Worm (Caenorhabditis elegans): ENCODE measurements around the gene col-40.

col-40 gene

DNA sequence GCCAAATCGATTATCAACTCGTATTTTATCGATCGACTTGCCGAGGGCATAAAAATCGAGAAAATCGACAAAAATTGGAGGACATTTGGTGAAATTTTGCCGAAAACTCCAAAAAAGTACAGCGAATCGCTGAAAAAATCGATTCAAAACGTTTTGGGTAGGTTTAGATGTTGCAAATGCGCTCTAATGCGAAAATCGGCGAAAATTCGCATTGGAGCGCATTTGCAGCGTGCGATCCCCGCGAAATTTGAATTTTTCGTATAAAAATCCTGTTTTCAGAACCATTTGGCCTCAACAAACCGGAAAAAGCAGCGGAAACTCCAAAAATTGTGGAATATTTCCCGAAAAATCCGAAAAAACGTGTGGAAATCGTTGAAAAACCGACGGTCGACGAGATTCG lies 19.7 kb upstream of the col-40 start:
- no peak for TF ChIP-seq tbx-2 (tag; optimal IDR thresholded peaks at IDR 0.05)

ce11 chrII:1124757-1125156 lies 18.0 kb upstream of the col-40 start:
- TF ChIP-seq Y116A8C.19 (tag; optimal IDR thresholded peaks at IDR 0.05; ENCODE audit: borderline replicate concordance): no peak
- no peak for TF ChIP-seq efl-1 (optimal IDR thresholded peaks at IDR 0.05)
- TF ChIP-seq efl-1 (GFP tag; optimal IDR thresholded peaks at IDR 0.05 in 1 of 2): peak in 1 of 2 experiments; percentile 84
- TF ChIP-seq snu-23 (GFP tag; optimal IDR thresholded peaks at IDR 0.05): no peak

- no peak for TF ChIP-seq nhr-85 (tag)
- TF ChIP-seq rnt-1 (tag; optimal IDR thresholded peaks at IDR 0.05): peak; percentile 52
- TF ChIP-seq nhr-90 (tag; optimal IDR thresholded peaks at IDR 0.05; ENCODE audit: poor library complexity): no peak
- peak in 1 of 2 experiments; percentile 8 for TF ChIP-seq efl-1 (optimal IDR thresholded peaks at IDR 0.05)
- TF ChIP-seq efl-1 (GFP tag; optimal IDR thresholded peaks at IDR 0.05 in 1 of 2): peak; percentile 38 to 82
- TF ChIP-seq zag-1 (tag; optimal IDR thresholded peaks at IDR 0.05): no peak
- no peak for TF ChIP-seq grh-1 (GFP tag; IDR thresholded peaks at IDR 0.05)
- TF ChIP-seq mep-1 (tag; optimal IDR thresholded peaks at IDR 0.05): peak; percentile 1
- TF ChIP-seq dpl-1 (GFP tag; optimal IDR thresholded peaks at IDR 0.05): peak in 1 of 3 experiments; percentile 28
- TF ChIP-seq nhr-71 (tag; optimal IDR thresholded peaks at IDR 0.05): no peak
- no peak for TF ChIP-seq nhr-84 (tag; optimal IDR thresholded peaks at IDR 0.05)
- no peak for TF ChIP-seq hlh-4 (tag; optimal IDR thresholded peaks at IDR 0.05)
- peak; percentile 56 for TF ChIP-seq ceh-90 (tag; optimal IDR thresholded peaks at IDR 0.05)
- no peak for TF ChIP-seq unc-98 (GFP tag; IDR thresholded peaks at IDR 0.05)
- no peak for TF ChIP-seq C16A3.4 (tag; optimal IDR thresholded peaks at IDR 0.05)
Observed at ce11 chrII:1123208-1123607, 16.4 kb upstream of the col-40 start, which contains the start of the genes sut-1 and eri-3. Gene sut-1 (minus strand): TSS chrII:1123265. Gene eri-3 (plus strand): TSS chrII:1123534.

DNA sequence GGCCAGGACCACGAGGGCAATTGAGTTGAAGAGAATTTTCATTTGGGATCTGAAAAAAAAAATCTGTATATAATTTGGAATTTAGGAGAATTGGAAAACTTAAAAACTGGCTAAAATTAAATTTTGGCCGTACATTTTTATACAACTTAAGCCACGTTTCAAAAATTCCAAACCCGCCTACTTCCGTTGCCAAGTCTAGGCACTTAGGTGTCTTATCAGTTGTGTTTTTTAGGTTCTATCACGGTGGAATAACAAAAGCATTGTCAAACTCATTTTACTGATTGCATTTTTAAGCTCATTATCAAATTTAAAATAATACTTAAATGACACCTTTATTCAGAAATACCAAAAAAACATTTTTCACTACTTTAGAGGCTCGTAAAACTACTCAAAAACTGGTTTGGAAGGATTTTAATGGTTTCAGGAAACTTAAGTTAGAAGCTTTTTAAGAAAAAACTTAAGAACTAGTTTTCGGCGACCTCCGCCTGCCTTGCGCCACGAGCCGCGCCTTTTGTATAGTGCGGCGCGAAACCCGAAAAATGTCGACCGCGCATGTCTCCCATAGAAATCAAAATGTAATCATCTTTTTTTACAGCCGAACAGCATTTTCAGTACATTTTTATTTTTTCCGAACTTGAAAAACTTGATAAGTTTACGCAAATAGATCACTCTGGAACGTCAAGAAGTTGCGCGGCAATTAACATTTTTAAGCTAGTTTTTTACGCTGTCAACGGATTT lies 11.4 kb upstream of the col-40 start, which contains the start of gene lips-13:
Gene lips-13 (minus strand): TSS at position 51 of the 738 bp plus-strand sequence.
- TF ChIP-seq fkh-10 (GFP tag; optimal IDR thresholded peaks at IDR 0.05) (no peak), efl-3 (GFP tag; optimal IDR thresholded peaks at IDR 0.05) (no peak), ceh-63 (GFP tag; optimal IDR thresholded peaks at IDR 0.05) (no peak), lin-15B (tag; optimal IDR thresholded peaks at IDR 0.05) (no peak), unc-62 (GFP tag; optimal IDR thresholded peaks at IDR 0.05) (no peak), mep-1 (tag; optimal IDR thresholded peaks at IDR 0.05) (no peak), tlp-1 (tag; optimal IDR thresholded peaks at IDR 0.05) (no peak), ceh-82 (tag; optimal IDR thresholded peaks at IDR 0.05) (no peak), ces-1 (GFP tag; optimal IDR thresholded peaks at IDR 0.05) (no peak), nhr-28 (tag; optimal IDR thresholded peaks at IDR 0.05) (no peak)

- TF ChIP-seq snpc-4 (tag; optimal IDR thresholded peaks at IDR 0.05) (peak; percentile 81), zag-1 (tag; optimal IDR thresholded peaks at IDR 0.05) (no peak), nhr-28 (tag; optimal IDR thresholded peaks at IDR 0.05) (no peak)
Observed at ce11 chrII:1116521-1116920, 9.8 kb upstream of the col-40 start.

DNA sequence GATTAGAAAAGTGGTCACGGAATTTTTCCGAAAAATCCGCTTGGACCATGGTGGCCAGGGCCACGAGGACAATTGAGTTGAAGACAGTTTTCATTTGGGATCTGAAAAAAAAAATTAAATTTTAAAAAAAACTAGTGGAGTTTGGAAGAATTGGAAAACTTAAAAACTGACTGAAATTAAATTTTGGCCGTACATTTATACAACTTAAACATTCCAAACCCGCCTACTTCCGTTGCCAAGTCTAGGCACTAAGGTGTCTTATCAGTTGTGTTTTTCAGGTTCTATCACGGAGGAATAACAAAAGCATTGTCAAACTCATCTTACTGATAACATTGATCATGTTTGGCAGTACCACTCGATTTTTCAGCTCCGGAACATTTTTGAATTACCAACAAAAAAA lies 7.4 kb upstream of the col-40 start, which contains the start of gene lips-12:
Gene lips-12 (minus strand): TSS at position 101 of the 400 bp plus-strand sequence.
- TF ChIP-seq C34B4.2 (tag; optimal IDR thresholded peaks at IDR 0.05) (no peak), efl-3 (GFP tag; optimal IDR thresholded peaks at IDR 0.05) (no peak), snpc-4 (tag; optimal IDR thresholded peaks at IDR 0.05) (no peak), unc-98 (GFP tag; IDR thresholded peaks at IDR 0.05) (no peak), elt-2 (tag; optimal IDR thresholded peaks at IDR 0.05) (no peak), nhr-19 (GFP tag; conservative IDR thresholded peaks at IDR 0.05) (no peak), mab-9 (GFP tag; IDR thresholded peaks at IDR 0.05) (no peak), vab-15 (tag; optimal IDR thresholded peaks at IDR 0.05) (no peak), pax-3 (tag; optimal IDR thresholded peaks at IDR 0.05) (no peak), fkh-10 (GFP tag; optimal IDR thresholded peaks at IDR 0.05) (no peak)
